Fruit fly (Drosophila melanogaster): ENCODE data around the gene CG31050.

Gene CG31050

DNA sequence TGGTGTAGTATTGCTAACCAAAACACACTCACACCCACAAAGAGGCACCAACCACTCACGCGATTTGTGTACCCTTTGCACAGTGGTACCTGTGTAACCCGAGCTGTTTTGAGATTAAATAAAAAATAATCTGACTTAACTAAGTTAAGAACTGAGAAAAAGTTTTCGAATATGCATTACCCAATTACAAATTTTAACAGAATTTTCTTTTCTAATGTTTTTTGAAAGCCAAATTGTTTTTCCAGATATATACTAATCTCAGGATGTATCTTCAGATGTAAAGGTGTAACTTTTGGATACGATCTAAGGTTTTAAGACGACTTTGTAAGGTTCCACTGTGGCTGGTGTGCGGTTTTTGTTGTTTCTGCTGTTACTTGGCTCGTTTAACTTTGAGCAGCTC lies 16.5 kb downstream of the CG31050 start (continued):
- TF ChIP-seq Dfd (GFP tag; optimal IDR thresholded peaks at IDR 0.05) (no peak), brk (GFP tag; optimal IDR thresholded peaks at IDR 0.05) (no peak), CG9705 (GFP tag; optimal IDR thresholded peaks at IDR 0.05) (no peak), br (GFP tag; optimal IDR thresholded peaks at IDR 0.05) (peak; percentile 66), fru (GFP tag; optimal IDR thresholded peaks at IDR 0.05) (peak; percentile 69), CrebA (GFP tag; optimal IDR thresholded peaks at IDR 0.05; ENCODE audit: borderline replicate concordance) (no peak)

DNA sequence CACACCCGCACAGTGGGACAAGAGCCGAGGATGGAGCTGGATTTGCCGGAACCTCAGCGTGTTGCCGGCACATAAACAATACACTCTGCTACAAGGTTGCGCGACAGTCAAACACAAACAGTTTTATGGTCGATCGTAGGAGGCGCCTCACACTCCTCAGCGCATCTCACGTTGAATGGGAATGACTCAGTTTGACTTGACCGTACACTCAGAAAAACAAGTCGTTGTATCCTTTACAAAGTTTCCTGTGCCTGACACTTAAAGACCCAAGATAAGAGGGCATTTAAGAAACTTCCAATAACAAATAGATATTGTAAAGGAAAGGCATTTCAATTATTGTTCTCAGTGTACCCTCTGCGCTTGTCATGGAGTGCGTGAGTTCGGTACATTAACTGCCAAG lies 18.5 kb downstream of the CG31050 start:
- TF ChIP-seq Hnf4 (GFP tag; optimal IDR thresholded peaks at IDR 0.05) (peak; percentile 26), foxo (GFP tag; optimal IDR thresholded peaks at IDR 0.05) (peak in 1 of 2 experiments; percentile 52), lola (GFP tag; optimal IDR thresholded peaks at IDR 0.05) (no peak), h (GFP tag; optimal IDR thresholded peaks at IDR 0.05) (peak; percentile 31), psq (GFP tag; optimal IDR thresholded peaks at IDR 0.05) (peak; percentile 13), CG32264 (GFP tag; optimal IDR thresholded peaks at IDR 0.05) (no peak), fru (GFP tag; optimal IDR thresholded peaks at IDR 0.05) (peak; percentile 52), Abd-B (GFP tag; optimal IDR thresholded peaks at IDR 0.05) (no peak), CrebA (GFP tag; optimal IDR thresholded peaks at IDR 0.05; ENCODE audit: borderline replicate concordance) (no peak), OdsH (GFP tag; optimal IDR thresholded peaks at IDR 0.05) (peak; percentile 16), Jra (GFP tag; optimal IDR thresholded peaks at IDR 0.05) (no peak), br (GFP tag; optimal IDR thresholded peaks at IDR 0.05) (peak; percentile 37), ey (GFP tag; optimal IDR thresholded peaks at IDR 0.05) (peak; percentile 1)

DNA sequence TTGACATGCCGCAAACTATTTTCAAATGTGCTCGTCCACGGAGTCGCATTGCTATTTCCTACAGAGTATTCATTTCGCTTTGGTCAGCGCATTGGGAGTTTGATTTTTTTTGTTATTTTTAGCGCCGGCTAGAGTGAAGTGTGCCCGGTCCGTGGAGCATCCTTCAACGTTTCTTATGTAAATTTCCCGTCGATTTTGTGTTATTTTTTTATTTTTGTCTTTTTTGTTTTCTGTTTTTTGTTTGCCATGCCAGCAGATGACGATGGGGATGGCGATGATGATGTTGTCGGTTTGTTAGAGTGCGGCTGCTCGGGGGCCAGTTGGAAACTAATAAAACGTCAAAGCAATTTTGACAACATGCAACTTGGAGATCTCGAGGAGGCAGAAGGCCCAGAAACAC lies 19.4 kb downstream of the CG31050 start:
- TF ChIP-seq brk (GFP tag; optimal IDR thresholded peaks at IDR 0.05) (no peak), Vsx2 (GFP tag; optimal IDR thresholded peaks at IDR 0.05; ENCODE audit: partially characterized antibody) (no peak), br (GFP tag; optimal IDR thresholded peaks at IDR 0.05) (no peak)

DNA sequence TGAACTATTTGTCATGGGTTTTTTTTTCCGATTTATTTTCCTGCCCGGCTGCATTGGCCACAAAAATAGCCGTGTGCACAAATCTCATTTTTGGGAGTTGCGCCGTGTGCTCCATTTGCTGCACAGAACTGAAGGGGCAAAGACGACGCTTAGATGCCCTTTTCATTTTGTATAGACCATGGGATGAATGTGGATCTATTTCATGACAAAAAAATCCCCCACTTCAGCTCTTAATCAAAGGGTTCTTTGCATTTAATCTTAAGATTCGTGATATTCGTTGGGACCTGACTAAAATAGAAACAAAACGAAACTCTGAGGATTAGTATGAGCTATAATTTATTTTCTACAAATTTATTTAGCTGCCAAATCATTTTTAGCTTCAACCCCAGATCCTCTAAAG lies 20.2 kb downstream of the CG31050 start:
- TF ChIP-seq HLH106 (tag; optimal IDR thresholded peaks at IDR 0.05) (no peak), woc (GFP tag; optimal IDR thresholded peaks at IDR 0.05) (no peak), Jra (GFP tag; optimal IDR thresholded peaks at IDR 0.05) (no peak), CrebA (GFP tag; optimal IDR thresholded peaks at IDR 0.05; ENCODE audit: borderline replicate concordance) (no peak)

DNA sequence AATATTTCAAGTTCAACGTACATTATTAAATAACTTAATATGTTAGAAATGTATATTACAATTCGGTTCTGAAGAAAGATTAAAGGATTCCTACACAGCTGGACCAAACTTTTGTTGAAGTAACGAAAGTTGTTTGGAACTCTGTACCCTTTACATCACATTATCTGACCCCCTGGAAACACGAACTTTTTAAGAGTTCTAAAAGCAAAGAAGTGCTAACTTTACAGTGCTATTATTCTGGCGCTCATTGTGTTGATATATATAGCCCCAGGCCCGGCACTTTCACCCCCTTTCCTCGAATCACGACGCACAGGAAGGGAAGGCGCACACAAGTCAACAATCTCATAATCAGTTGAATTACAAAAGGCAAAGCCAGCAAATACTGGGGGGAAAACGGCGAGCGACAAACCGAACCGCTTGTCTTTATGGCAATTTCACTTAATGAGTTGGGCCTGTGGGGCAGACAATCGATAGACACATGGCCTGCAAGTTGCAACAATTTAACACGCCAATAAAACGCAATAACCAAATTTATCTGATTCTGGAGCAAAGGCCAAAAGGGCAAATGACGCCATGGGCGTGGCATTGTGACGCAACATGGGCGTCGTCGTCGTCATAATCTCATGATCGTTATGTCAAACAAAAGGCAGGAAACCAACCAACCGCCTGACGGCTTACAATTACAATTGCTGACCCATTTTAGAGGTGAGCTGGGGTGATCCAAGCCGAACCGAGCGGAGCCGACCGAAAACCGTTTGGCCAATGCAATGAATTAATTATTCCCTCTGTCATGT lies 20.9 kb downstream of the CG31050 start:
- TF ChIP-seq CG9705 (GFP tag; optimal IDR thresholded peaks at IDR 0.05) (no peak), fru (GFP tag; optimal IDR thresholded peaks at IDR 0.05) (no peak), Sp1 (GFP tag; optimal IDR thresholded peaks at IDR 0.05) (peak; percentile 19), CrebA (GFP tag; optimal IDR thresholded peaks at IDR 0.05; ENCODE audit: borderline replicate concordance) (no peak), tai (GFP tag; optimal IDR thresholded peaks at IDR 0.05) (no peak), brk (GFP tag; optimal IDR thresholded peaks at IDR 0.05) (no peak), HLH106 (tag; optimal IDR thresholded peaks at IDR 0.05) (peak; percentile 12), Rel (GFP tag; optimal IDR thresholded peaks at IDR 0.05) (no peak), Rel (tag; optimal IDR thresholded peaks at IDR 0.05) (peak; percentile 60), Hr78 (GFP tag; optimal IDR thresholded peaks at IDR 0.05) (no peak), ey (GFP tag; optimal IDR thresholded peaks at IDR 0.05) (no peak), pan (optimal IDR thresholded peaks at IDR 0.05) (no peak), psq (GFP tag; optimal IDR thresholded peaks at IDR 0.05) (peak; percentile 59), Hnf4 (GFP tag; optimal IDR thresholded peaks at IDR 0.05) (no peak), usp (GFP tag; optimal IDR thresholded peaks at IDR 0.05) (no peak), dmrt93B (GFP tag; optimal IDR thresholded peaks at IDR 0.05) (no peak), Myc (optimal IDR thresholded peaks at IDR 0.05) (no peak)

DNA sequence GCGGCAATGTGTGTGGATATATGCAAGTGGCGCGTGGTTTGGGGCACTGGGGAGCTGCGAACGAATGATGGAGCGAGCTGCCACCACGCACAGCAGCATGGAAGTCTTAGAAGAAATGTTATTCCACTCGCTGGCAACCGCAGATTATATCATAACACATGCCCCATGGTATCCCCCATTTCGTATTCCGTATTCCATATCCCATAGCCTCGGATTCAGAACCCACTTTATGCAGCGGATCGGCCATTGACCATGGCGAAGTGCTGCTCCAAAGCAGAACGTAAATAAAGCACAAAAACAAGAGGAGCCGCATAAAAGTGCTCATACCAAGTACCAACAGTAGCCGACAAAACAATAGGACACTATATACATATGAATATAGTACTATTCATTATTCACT lies 21.6 kb downstream of the CG31050 start:
- TF ChIP-seq jim (GFP tag; optimal IDR thresholded peaks at IDR 0.05), result no peak
- TF ChIP-seq brk (GFP tag; optimal IDR thresholded peaks at IDR 0.05), result no peak
- TF ChIP-seq h (GFP tag; optimal IDR thresholded peaks at IDR 0.05), result no peak
- TF ChIP-seq Hr83 (GFP tag; optimal IDR thresholded peaks at IDR 0.05; ENCODE audit: poor library complexity, severe bottlenecking), result no peak
- no peak for TF ChIP-seq Hnf4 (GFP tag; optimal IDR thresholded peaks at IDR 0.05)
- TF ChIP-seq br (GFP tag; optimal IDR thresholded peaks at IDR 0.05), result no peak
- no peak for TF ChIP-seq OdsH (GFP tag; optimal IDR thresholded peaks at IDR 0.05)
- no peak for TF ChIP-seq CG32264 (GFP tag; optimal IDR thresholded peaks at IDR 0.05)
- TF ChIP-seq Abd-B (GFP tag; optimal IDR thresholded peaks at IDR 0.05), result no peak
- TF ChIP-seq Vsx2 (GFP tag; optimal IDR thresholded peaks at IDR 0.05; ENCODE audit: partially characterized antibody), result no peak
- no peak for TF ChIP-seq sv (GFP tag; optimal IDR thresholded peaks at IDR 0.05)
- no peak for TF ChIP-seq Rel (GFP tag; optimal IDR thresholded peaks at IDR 0.05)
- TF ChIP-seq Rel (tag; optimal IDR thresholded peaks at IDR 0.05), result no peak
- TF ChIP-seq dsf (GFP tag; optimal IDR thresholded peaks at IDR 0.05; ENCODE audit: borderline replicate concordance), result no peak
